Worm (Caenorhabditis elegans): ENCODE measurements around the gene msp-53.
"Not testable (repeated sequence)": the region's sequence is repeated elsewhere in the genome, so short reads cannot be mapped to it uniquely, and the experiment has no call there.

Gene msp-53

ce11 chrIV:5066887-5067286 is 2.0 kb upstream of the msp-53 start, which contains the start of gene ttbk-2.2:
Gene ttbk-2.2, minus strand, starts transcription at chrIV:5066987.
- not testable (repeated sequence) for TF ChIP-seq tbx-37 (GFP tag; conservative IDR thresholded peaks at IDR 0.05); hnd-1 (tag; optimal IDR thresholded peaks at IDR 0.05); ceh-36 (tag; optimal IDR thresholded peaks at IDR 0.05)

- TF ChIP-seq B0310.2 (tag; optimal IDR thresholded peaks at IDR 0.05) (no peak), ceh-13 (GFP tag; optimal IDR thresholded peaks at IDR 0.05) (no peak), sea-1 (GFP tag; conservative IDR thresholded peaks at IDR 0.05) (no peak), tra-4 (tag; optimal IDR thresholded peaks at IDR 0.05) (no peak), flt-1 (GFP tag; IDR thresholded peaks at IDR 0.05) (no peak)
Observed at ce11 chrIV:5063297-5063696, 1.6 kb downstream of the msp-53 start.

ce11 chrIV:5062278-5062677 is 2.6 kb downstream of the msp-53 start, which contains the start of gene msp-57:
Gene msp-57, plus strand, starts transcription at chrIV:5062578.
- TF ChIP-seq tra-4 (tag; optimal IDR thresholded peaks at IDR 0.05); ets-7 (tag; optimal IDR thresholded peaks at IDR 0.05); scrt-1 (GFP tag; IDR thresholded peaks at IDR 0.05): not testable (repeated sequence)

ce11 chrIV:5060984-5061383 is 3.9 kb downstream of the msp-53 start, which contains the start of gene C09B9.7:
Gene C09B9.7, minus strand, starts transcription at chrIV:5061084.
- TF ChIP-seq tbx-37 (GFP tag; conservative IDR thresholded peaks at IDR 0.05) (no peak), B0310.2 (tag; optimal IDR thresholded peaks at IDR 0.05) (no peak), hmbx-1 (tag; optimal IDR thresholded peaks at IDR 0.05) (no peak), tbx-11 (GFP tag; IDR thresholded peaks at IDR 0.05) (no peak), flt-1 (GFP tag; IDR thresholded peaks at IDR 0.05) (no peak), ets-7 (tag; optimal IDR thresholded peaks at IDR 0.05) (no peak), hnd-1 (tag; optimal IDR thresholded peaks at IDR 0.05) (no peak), scrt-1 (GFP tag; IDR thresholded peaks at IDR 0.05) (no peak), hmg-4 (GFP tag; optimal IDR thresholded peaks at IDR 0.05) (no peak), pes-1 (GFP tag; IDR thresholded peaks at IDR 0.05) (no peak), F13C5.2 (tag; optimal IDR thresholded peaks at IDR 0.05) (no peak), sea-1 (GFP tag; conservative IDR thresholded peaks at IDR 0.05) (no peak)

- no peak for TF ChIP-seq ceh-13 (GFP tag; optimal IDR thresholded peaks at IDR 0.05)
- no peak for TF ChIP-seq tbx-11 (GFP tag; IDR thresholded peaks at IDR 0.05)
- no peak for TF ChIP-seq tbx-37 (GFP tag; conservative IDR thresholded peaks at IDR 0.05)
- no peak for TF ChIP-seq ceh-36 (tag; optimal IDR thresholded peaks at IDR 0.05)
- no peak for TF ChIP-seq tra-4 (tag; optimal IDR thresholded peaks at IDR 0.05)
- no peak for TF ChIP-seq ama-1 (optimal IDR thresholded peaks at IDR 0.05)
- TF ChIP-seq B0310.2 (tag; optimal IDR thresholded peaks at IDR 0.05): no peak
- no peak for TF ChIP-seq aly-1 (tag; optimal IDR thresholded peaks at IDR 0.05)
- TF ChIP-seq pes-1 (GFP tag; IDR thresholded peaks at IDR 0.05): no peak
- no peak for TF ChIP-seq ets-7 (tag; optimal IDR thresholded peaks at IDR 0.05)
- no peak for TF ChIP-seq flt-1 (GFP tag; IDR thresholded peaks at IDR 0.05)
- no peak for TF ChIP-seq sea-1 (GFP tag; conservative IDR thresholded peaks at IDR 0.05)
- TF ChIP-seq scrt-1 (GFP tag; IDR thresholded peaks at IDR 0.05): no peak
- TF ChIP-seq hmg-4 (GFP tag; optimal IDR thresholded peaks at IDR 0.05): no peak
- no peak for TF ChIP-seq hmbx-1 (tag; optimal IDR thresholded peaks at IDR 0.05)
- no peak for TF ChIP-seq hnd-1 (tag; optimal IDR thresholded peaks at IDR 0.05)
- no peak for TF ChIP-seq F13C5.2 (tag; optimal IDR thresholded peaks at IDR 0.05)
Observed at ce11 chrIV:5055964-5056588, 8.8 kb downstream of the msp-53 start, which contains the start of gene msp-55. Gene msp-55, minus strand, starts transcription at chrIV:5056014.

ce11 chrIV:5054297-5054696 is 10.6 kb downstream of the msp-53 start:
- TF ChIP-seq ama-1 (optimal IDR thresholded peaks at IDR 0.05) (no peak), F13C5.2 (tag; optimal IDR thresholded peaks at IDR 0.05) (no peak), tbx-11 (GFP tag; IDR thresholded peaks at IDR 0.05) (no peak), B0310.2 (tag; optimal IDR thresholded peaks at IDR 0.05) (no peak), scrt-1 (GFP tag; IDR thresholded peaks at IDR 0.05) (no peak), ceh-13 (GFP tag; optimal IDR thresholded peaks at IDR 0.05) (no peak), ets-7 (tag; optimal IDR thresholded peaks at IDR 0.05) (no peak), ceh-36 (tag; optimal IDR thresholded peaks at IDR 0.05) (no peak), pes-1 (GFP tag; IDR thresholded peaks at IDR 0.05) (no peak), tbx-37 (GFP tag; conservative IDR thresholded peaks at IDR 0.05) (no peak), sea-1 (GFP tag; conservative IDR thresholded peaks at IDR 0.05) (no peak), flt-1 (GFP tag; IDR thresholded peaks at IDR 0.05) (no peak), hmbx-1 (tag; optimal IDR thresholded peaks at IDR 0.05) (no peak), hmg-4 (GFP tag; optimal IDR thresholded peaks at IDR 0.05) (no peak), aly-1 (tag; optimal IDR thresholded peaks at IDR 0.05) (no peak), hnd-1 (tag; optimal IDR thresholded peaks at IDR 0.05) (no peak)

ce11 chrIV:5045389-5045788 is 19.5 kb downstream of the msp-53 start, which contains the start of gene hot-9:
Gene hot-9, minus strand, starts transcription at chrIV:5045489.
- no peak for TF ChIP-seq aly-1 (tag; optimal IDR thresholded peaks at IDR 0.05)
- TF ChIP-seq hnd-1 (tag; optimal IDR thresholded peaks at IDR 0.05): no peak
- TF ChIP-seq flt-1 (GFP tag; IDR thresholded peaks at IDR 0.05): no peak
- no peak for TF ChIP-seq hmg-4 (GFP tag; optimal IDR thresholded peaks at IDR 0.05)

- TF ChIP-seq ama-1 (optimal IDR thresholded peaks at IDR 0.05) (no peak), hmbx-1 (tag; optimal IDR thresholded peaks at IDR 0.05) (no peak), hmg-4 (GFP tag; optimal IDR thresholded peaks at IDR 0.05) (no peak), scrt-1 (GFP tag; IDR thresholded peaks at IDR 0.05) (peak; percentile 80), ceh-36 (tag; optimal IDR thresholded peaks at IDR 0.05) (no peak), sea-1 (GFP tag; conservative IDR thresholded peaks at IDR 0.05) (peak; percentile 74; the same call in 1 of the 2 replicates), tbx-37 (GFP tag; conservative IDR thresholded peaks at IDR 0.05) (peak; percentile 49; the same call in 1 of the 2 replicates), ets-7 (tag; optimal IDR thresholded peaks at IDR 0.05) (no peak), tra-4 (tag; optimal IDR thresholded peaks at IDR 0.05) (no peak), B0310.2 (tag; optimal IDR thresholded peaks at IDR 0.05) (peak; percentile 18), F13C5.2 (tag; optimal IDR thresholded peaks at IDR 0.05) (no peak), hnd-1 (tag; optimal IDR thresholded peaks at IDR 0.05) (no peak), flt-1 (GFP tag; IDR thresholded peaks at IDR 0.05) (peak; percentile 82), aly-1 (tag; optimal IDR thresholded peaks at IDR 0.05) (no peak), ceh-13 (GFP tag; optimal IDR thresholded peaks at IDR 0.05) (no peak), pes-1 (GFP tag; IDR thresholded peaks at IDR 0.05) (peak; percentile 84), tbx-11 (GFP tag; IDR thresholded peaks at IDR 0.05) (peak; percentile 59)
Observed at ce11 chrIV:5038744-5039143, 26.1 kb downstream of the msp-53 start.
